Worm (Caenorhabditis elegans) whole organism, young adult: ENCODE results near the gene F21C10.19.

Source experiments
- B0035.1 ChIP-seq: sonication (generic microtip); optimal IDR thresholded peaks from 2 replicates; lab custom pipeline; 2016; ENCODE audit warnings: missing genetic modification characterization, mild to moderate bottlenecking, missing compliant biosample characterization, missing genotype, missing genetic modification reagents
- C06A6.2 ChIP-seq: fragments of 200-800 bp; sonication (Bioruptor generic); conservative IDR thresholded peaks from 2 replicates; pipeline ENCODE4 v1.3.6; 2022; ENCODE audit warnings: missing genetic modification characterization, missing compliant biosample characterization
- F22D6.2 ChIP-seq: sonication (generic microtip); optimal IDR thresholded peaks from 2 replicates; lab custom pipeline; 2016; ENCODE audit warnings: mild to moderate bottlenecking, missing genetic modification characterization, missing compliant biosample characterization
- F23B12.7 ChIP-seq: sonication (generic microtip); optimal IDR thresholded peaks from 2 replicates; lab custom pipeline; 2017; ENCODE audit warnings: missing genetic modification characterization, mild to moderate bottlenecking, missing compliant biosample characterization, antibody characterized with exemption, moderate library complexity; ENCODE audit not compliant: insufficient read depth
- F33H1.4 ChIP-seq: fragments of 200-800 bp; sonication (Bioruptor generic); IDR thresholded peaks from 2 replicates; pipeline ENCODE4 v1.3.6; 2022; ENCODE audit warnings: missing genetic modification reagents, missing genetic modification characterization, missing compliant biosample characterization
- F55B11.4 ChIP-seq: sonication (generic microtip); optimal IDR thresholded peaks from 2 replicates; lab custom pipeline; 2016; ENCODE audit warnings: missing compliant biosample characterization, missing genetic modification characterization, borderline replicate concordance; ENCODE audit not compliant: insufficient read depth
- K11D2.4 ChIP-seq: fragments of 200-800 bp; sonication (Bioruptor generic); IDR thresholded peaks from 2 replicates; pipeline ENCODE4 v1.3.6; 2022; ENCODE audit warnings: missing genetic modification reagents, missing genetic modification characterization, missing compliant biosample characterization
- K12H6.12 ChIP-seq: fragments of 200-800 bp; sonication (Bioruptor generic); optimal IDR thresholded peaks from 2 replicates; lab custom pipeline; 2018; ENCODE audit warnings: mild to moderate bottlenecking, missing genetic modification characterization, missing compliant biosample characterization
- T07F8.4 ChIP-seq: sonication (generic microtip); optimal IDR thresholded peaks from 2 replicates; lab custom pipeline; 2016; ENCODE audit warnings: mild to moderate bottlenecking, missing genetic modification characterization, moderate library complexity, missing compliant biosample characterization
- Y56A3A.18 ChIP-seq: fragments of 200-800 bp; sonication (Bioruptor generic); IDR thresholded peaks from 2 replicates; pipeline ENCODE4 v1.3.6; 2022; ENCODE audit warnings: missing genetic modification reagents, missing genetic modification characterization, missing compliant biosample characterization
- ZK185.1 ChIP-seq: sonication (generic microtip); optimal IDR thresholded peaks from 2 replicates; lab custom pipeline; 2016; ENCODE audit warnings: mild to moderate bottlenecking, missing genetic modification characterization, missing compliant biosample characterization; ENCODE audit not compliant: poor library complexity, severe bottlenecking
- aptf-2 ChIP-seq: fragments of 200-800 bp; sonication (Bioruptor generic); conservative IDR thresholded peaks from 2 replicates; pipeline ENCODE4 v1.3.6; 2022; ENCODE audit warnings: missing genetic modification reagents, missing genetic modification characterization, missing compliant biosample characterization
- attf-5 ChIP-seq: fragments of 200-800 bp; sonication (Bioruptor generic); optimal IDR thresholded peaks from 2 replicates; lab custom pipeline; 2018; ENCODE audit warnings: mild to moderate bottlenecking, missing genetic modification characterization, missing compliant biosample characterization
- ceh-27 ChIP-seq: fragments of 200-800 bp; sonication (Bioruptor generic); optimal IDR thresholded peaks from 2 replicates; lab custom pipeline; 2018; ENCODE audit warnings: mild to moderate bottlenecking, missing genetic modification characterization, moderate library complexity, missing compliant biosample characterization
- chd-7 ChIP-seq: sonication (generic microtip); optimal IDR thresholded peaks from 2 replicates; lab custom pipeline; 2016; ENCODE audit warnings: mild to moderate bottlenecking, missing genetic modification characterization, moderate library complexity, missing compliant biosample characterization
- die-1 ChIP-seq: sonication (generic microtip); optimal IDR thresholded peaks from 2 replicates; lab custom pipeline; 2016; ENCODE audit warnings: missing genotype, mild to moderate bottlenecking, missing genetic modification characterization, missing compliant biosample characterization
- dox-1 ChIP-seq: fragments of 200-800 bp; sonication (Bioruptor generic); IDR thresholded peaks from 2 replicates; pipeline ENCODE4 v1.3.6; 2022; ENCODE audit warnings: missing genetic modification reagents, missing genetic modification characterization, missing compliant biosample characterization
- efl-1 ChIP-seq: fragments of 150-350 bp; optimal IDR thresholded peaks from 2 replicates; lab custom pipeline; 2014; ENCODE audit warnings: missing biosample characterization, missing genetic modification reagents, missing genetic modification characterization
- egl-44 ChIP-seq: fragments of 200-800 bp; sonication (Bioruptor generic); IDR thresholded peaks from 2 replicates; pipeline ENCODE4 v1.3.6; 2022; ENCODE audit warnings: missing genetic modification reagents, missing genetic modification characterization, missing compliant biosample characterization
- gei-17 ChIP-seq: fragments of 200-800 bp; sonication (Bioruptor generic); optimal IDR thresholded peaks from 2 replicates; lab custom pipeline; 2018; ENCODE audit warnings: mild to moderate bottlenecking, missing genetic modification characterization, missing compliant biosample characterization
- him-1 ChIP-seq: sonication (generic microtip); optimal IDR thresholded peaks from 2 replicates; lab custom pipeline; 2016; ENCODE audit warnings: missing genotype, missing genetic modification reagents, missing genetic modification characterization, missing compliant biosample characterization
- hmg-1.2 ChIP-seq: fragments of 200-800 bp; sonication (Bioruptor generic); IDR thresholded peaks from 2 replicates; pipeline ENCODE4 v1.3.6; 2022; ENCODE audit warnings: missing genetic modification reagents, missing genetic modification characterization, missing compliant biosample characterization
- let-607 ChIP-seq, 2 experiments: fragments of 200-800 bp in 1 of 2; sonication (Bioruptor generic) in 1 of 2; sonication (generic microtip) in 1 of 2; optimal IDR thresholded peaks; 2 replicates each; lab custom pipeline; 2016 to 2018; ENCODE audit warnings: mild to moderate bottlenecking in 2 of 2, missing compliant biosample characterization in 2 of 2, missing genetic modification characterization in 2 of 2, moderate library complexity in 2 of 2, missing genotype in 1 of 2
- lin-35 ChIP-seq, 3 experiments: fragments of 150-350 bp in 2 of 3; sonication (generic microtip) in 1 of 3; optimal IDR thresholded peaks; 2 replicates each; lab custom pipeline; 2014 to 2018; ENCODE audit warnings: missing biosample characterization in 3 of 3, missing genetic modification characterization in 3 of 3, missing genetic modification reagents in 3 of 3
- lin-40 ChIP-seq: sonication (generic microtip); optimal IDR thresholded peaks from 2 replicates; lab custom pipeline; 2016; ENCODE audit warnings: missing genetic modification characterization, mild to moderate bottlenecking, missing compliant biosample characterization, missing genotype, missing genetic modification reagents
- lsl-1 ChIP-seq: fragments of 200-800 bp; sonication (Bioruptor generic); optimal IDR thresholded peaks from 2 replicates; lab custom pipeline; 2018; ENCODE audit warnings: mild to moderate bottlenecking, missing genetic modification characterization, moderate library complexity, missing compliant biosample characterization
- madf-3 ChIP-seq: fragments of 200-800 bp; sonication (Bioruptor generic); IDR thresholded peaks from 2 replicates; pipeline ENCODE4 v1.3.6; 2022; ENCODE audit warnings: missing genetic modification reagents, missing genetic modification characterization, missing compliant biosample characterization
- madf-6 ChIP-seq: fragments of 200-800 bp; sonication (Bioruptor generic); IDR thresholded peaks from 2 replicates; pipeline ENCODE4 v1.3.6; 2022; ENCODE audit warnings: missing genetic modification reagents, missing genetic modification characterization, missing compliant biosample characterization
- mcd-1 ChIP-seq: fragments of 200-800 bp; sonication (Bioruptor generic); IDR thresholded peaks from 2 replicates; pipeline ENCODE4 v1.3.6; 2022; ENCODE audit warnings: missing genetic modification reagents, missing genetic modification characterization, missing compliant biosample characterization
- nfya-1 ChIP-seq: sonication (generic microtip); optimal IDR thresholded peaks from 2 replicates; lab custom pipeline; 2017; ENCODE audit warnings: antibody characterized with exemption, missing compliant biosample characterization, missing genetic modification characterization, borderline replicate concordance; ENCODE audit not compliant: insufficient read depth
- nfyb-1 ChIP-seq: fragments of 200-800 bp; sonication (Bioruptor generic); IDR thresholded peaks from 2 replicates; pipeline ENCODE4 v1.3.6; 2022; ENCODE audit warnings: missing genetic modification reagents, missing genetic modification characterization, missing compliant biosample characterization
- nhr-179 ChIP-seq: sonication (generic microtip); optimal IDR thresholded peaks from 2 replicates; lab custom pipeline; 2016; ENCODE audit warnings: mild to moderate bottlenecking, missing genetic modification characterization, missing compliant biosample characterization
- pbrm-1 ChIP-seq: fragments of 200-800 bp; sonication (Bioruptor generic); IDR thresholded peaks from 2 replicates; pipeline ENCODE4 v1.3.6; 2022; ENCODE audit warnings: missing genetic modification reagents, missing genetic modification characterization, missing compliant biosample characterization
- pha-4 ChIP-seq: fragments of 150-350 bp; sonication (generic microtip); optimal IDR thresholded peaks from 2 replicates; lab custom pipeline; 2014; ENCODE audit warnings: missing biosample characterization, missing genetic modification reagents, missing genetic modification characterization
- rcor-1 ChIP-seq: fragments of 200-800 bp; sonication (Bioruptor generic); IDR thresholded peaks from 2 replicates; pipeline ENCODE4 v1.3.6; 2022; ENCODE audit warnings: missing genetic modification reagents, missing genetic modification characterization, missing compliant biosample characterization
- snpc-3.4 ChIP-seq: sonication (generic microtip); optimal IDR thresholded peaks from 2 replicates; lab custom pipeline; 2017; ENCODE audit warnings: missing genetic modification characterization, mild to moderate bottlenecking, missing compliant biosample characterization, antibody characterized with exemption, moderate library complexity, missing genotype, missing genetic modification reagents
- snpc-4 ChIP-seq, 5 experiments: fragments of 150-350 bp in 1 of 5; sonication (generic microtip) in 4 of 5; optimal IDR thresholded peaks; 2 replicates each; lab custom pipeline; 2014 to 2018; ENCODE audit warnings: missing genetic modification characterization in 5 of 5, missing biosample characterization in 3 of 5, antibody characterized with exemption in 2 of 5, mild to moderate bottlenecking in 2 of 5, missing compliant biosample characterization in 2 of 5, missing genotype in 2 of 5, moderate library complexity in 2 of 5, missing genetic modification reagents in 1 of 5
- tlf-1 ChIP-seq: fragments of 200-800 bp; sonication (Bioruptor generic); optimal IDR thresholded peaks from 2 replicates; lab custom pipeline; 2018; ENCODE audit warnings: mild to moderate bottlenecking, missing genetic modification characterization, missing compliant biosample characterization
- xnd-1 ChIP-seq: sonication (generic microtip); optimal IDR thresholded peaks from 2 replicates; lab custom pipeline; 2016; ENCODE audit warnings: missing genotype, missing genetic modification reagents, missing genetic modification characterization, missing compliant biosample characterization
- zim-3 ChIP-seq: sonication (generic microtip); optimal IDR thresholded peaks from 2 replicates; lab custom pipeline; 2017; ENCODE audit warnings: mild to moderate bottlenecking, missing genetic modification characterization, moderate library complexity, missing compliant biosample characterization
- ztf-18 ChIP-seq: sonication (generic microtip); optimal IDR thresholded peaks from 2 replicates; lab custom pipeline; 2016; ENCODE audit warnings: missing genotype, mild to moderate bottlenecking, missing genetic modification characterization, missing compliant biosample characterization
- ztf-22 ChIP-seq: fragments of 200-800 bp; sonication (Bioruptor generic); optimal IDR thresholded peaks from 2 replicates; lab custom pipeline; 2018; ENCODE audit warnings: mild to moderate bottlenecking, missing genetic modification characterization, moderate library complexity, missing compliant biosample characterization
- ztf-25 ChIP-seq: fragments of 200-800 bp; sonication (Bioruptor generic); IDR thresholded peaks from 2 replicates; pipeline ENCODE4 v1.3.6; 2022; ENCODE audit warnings: missing genetic modification reagents, missing genetic modification characterization, missing compliant biosample characterization
- ztf-28 ChIP-seq: fragments of 200-800 bp; sonication (Bioruptor generic); IDR thresholded peaks from 2 replicates; pipeline ENCODE4 v1.3.6; 2022; ENCODE audit warnings: missing genetic modification reagents, missing genetic modification characterization, missing compliant biosample characterization
- ztf-6 ChIP-seq: fragments of 200-800 bp; sonication (Bioruptor generic); IDR thresholded peaks from 2 replicates; pipeline ENCODE4 v1.3.6; 2022; ENCODE audit warnings: missing genetic modification reagents, missing genetic modification characterization, missing compliant biosample characterization

The F21C10.19 gene

DNA sequence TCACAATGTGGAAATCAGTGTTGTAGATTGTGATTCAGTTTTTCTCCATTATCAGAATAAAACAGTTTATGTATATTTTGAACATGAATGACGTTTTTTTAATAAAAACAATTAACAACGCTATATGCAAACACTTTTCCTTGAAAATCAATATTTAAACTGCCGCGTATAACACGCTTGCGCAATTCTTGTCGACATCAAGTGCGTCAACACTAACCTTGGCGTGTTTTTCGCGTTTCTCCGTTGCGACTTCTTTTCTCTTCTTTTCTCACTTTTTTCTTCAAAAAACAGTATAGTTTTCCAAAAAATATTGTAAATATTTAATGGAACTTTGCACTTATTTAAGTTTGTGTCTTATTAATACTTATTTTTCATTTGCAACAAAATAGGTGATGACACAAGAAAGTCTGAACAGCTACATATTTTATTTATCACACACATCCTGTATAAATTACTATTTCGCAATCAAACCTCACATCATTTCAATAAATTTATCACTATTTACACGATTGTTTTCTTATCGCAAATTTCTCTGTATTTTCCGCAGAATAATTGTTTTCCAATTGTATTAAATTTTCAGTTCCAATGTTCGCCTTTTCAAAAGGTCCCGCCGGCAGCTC, 44.5 kb downstream of the F21C10.19 start, which contains the start of gene spas-1 (continued):
- TF ChIP-seq nfya-1 (tag; lab: Kevin White, UChicago) (no peak), C06A6.2 (peak; percentile 69), die-1 (tag; lab: Kevin White, UChicago) (peak; percentile 3), K11D2.4 (GFP tag; lab: Robert Waterston, UW) (peak; percentile 40; the same call in 1 of the 2 replicates), efl-1 (peak; percentile 79), ceh-27 (peak; percentile 56), B0035.1 (peak; percentile 10), ZK185.1 (tag; lab: Kevin White, UChicago) (peak; percentile 46), snpc-3.4 (tag; lab: Kevin White, UChicago) (peak; percentile 71), gei-17 (GFP tag; lab: Kevin White, UChicago) (peak; percentile 19), ztf-28 (GFP tag; lab: Robert Waterston, UW) (no peak), nfyb-1 (GFP tag; lab: Robert Waterston, UW) (peak; percentile 56; the same call in 1 of the 2 replicates), ztf-25 (GFP tag; lab: Robert Waterston, UW) (no peak), pha-4 (tag; lab: Kevin White, UChicago) (peak; percentile 81), let-607 (tag; optimal IDR thresholded peaks at IDR 0.05; lab: Kevin White, UChicago) (peak in 1 of 2 experiments; percentile 47), xnd-1 (tag; lab: Kevin White, UChicago) (peak; percentile 40), dox-1 (GFP tag; lab: Robert Waterston, UW) (peak; percentile 85), madf-6 (GFP tag; lab: Robert Waterston, UW) (peak; percentile 72), ztf-6 (no peak), aptf-2 (GFP tag; lab: Robert Waterston, UW) (no peak), T07F8.4 (tag; lab: Kevin White, UChicago) (no peak), snpc-4 (GFP tag; optimal IDR thresholded peaks at IDR 0.05; lab: Kevin White, UChicago) (no peak), snpc-4 (tag; optimal IDR thresholded peaks at IDR 0.05; lab: Kevin White, UChicago) (peak in 1 of 4 experiments; percentile 76), ztf-22 (GFP tag; lab: Kevin White, UChicago) (no peak), him-1 (peak; percentile 7), ztf-18 (tag; lab: Kevin White, UChicago) (peak; percentile 98), nhr-179 (tag; lab: Kevin White, UChicago) (no peak), F22D6.2 (tag; lab: Kevin White, UChicago) (peak; percentile 26), F33H1.4 (GFP tag; lab: Robert Waterston, UW) (peak; percentile 52), F55B11.4 (no peak), hmg-1.2 (GFP tag; lab: Robert Waterston, UW) (peak; percentile 29; the same call in 1 of the 2 replicates), egl-44 (GFP tag; lab: Robert Waterston, UW) (no peak), lin-35 (GFP tag; optimal IDR thresholded peaks at IDR 0.05; lab: Kevin White, UChicago) (peak; percentile 23 to 96 (median 81)), lin-40 (tag; lab: Kevin White, UChicago) (peak; percentile 86), rcor-1 (GFP tag; lab: Robert Waterston, UW) (peak; percentile 85), chd-7 (tag; lab: Kevin White, UChicago) (no peak), F23B12.7 (tag; lab: Kevin White, UChicago) (peak; percentile 88), mcd-1 (GFP tag; lab: Robert Waterston, UW) (peak; percentile 84), lsl-1 (GFP tag; lab: Kevin White, UChicago) (peak; percentile 54), pbrm-1 (GFP tag; lab: Robert Waterston, UW) (peak; percentile 83; the same call in 1 of the 2 replicates), Y56A3A.18 (peak; percentile 49; the same call in 1 of the 2 replicates), tlf-1 (peak; percentile 68), attf-5 (GFP tag; lab: Kevin White, UChicago) (peak; percentile 84), K12H6.12 (tag; lab: Kevin White, UChicago) (peak; percentile 48), madf-3 (0 out of 2 replicates have a peak, but pooled peaks have one; percentile 5), zim-3 (no peak)
